Worm (Caenorhabditis elegans) whole organism, L3 larva: ENCODE measurements around the gene C50B6.9.

ENCODE experiments used
- ceh-28 ChIP-seq: fragments of 150-350 bp; optimal IDR thresholded peaks from 2 replicates; lab custom pipeline; 2014; ENCODE audit warnings: missing biosample characterization, missing genetic modification reagents, missing genetic modification characterization
- ceh-82 ChIP-seq: fragments of 150-350 bp; optimal IDR thresholded peaks from 2 replicates; lab custom pipeline; 2014; ENCODE audit warnings: missing biosample characterization, missing genetic modification characterization
- ceh-9 ChIP-seq: sonication (generic microtip); optimal IDR thresholded peaks from 2 replicates; lab custom pipeline; 2018; ENCODE audit warnings: missing biosample characterization, missing genetic modification characterization
- egl-27 ChIP-seq: sonication (generic microtip); optimal IDR thresholded peaks from 4 replicates; lab custom pipeline; 2017; ENCODE audit warnings: missing biosample characterization, missing genetic modification reagents, missing genetic modification characterization
- fos-1 ChIP-seq: fragments of 150-350 bp; optimal IDR thresholded peaks from 2 replicates; lab custom pipeline; 2014; ENCODE audit warnings: missing biosample characterization, missing genetic modification characterization
- mdl-1 ChIP-seq: fragments of 150-350 bp; optimal IDR thresholded peaks from 2 replicates; lab custom pipeline; 2014; ENCODE audit warnings: missing biosample characterization, missing genetic modification characterization
- nhr-11 ChIP-seq: fragments of 150-350 bp; optimal IDR thresholded peaks from 2 replicates; lab custom pipeline; 2014; ENCODE audit warnings: missing biosample characterization, missing genetic modification characterization
- nhr-12 ChIP-seq: fragments of 150-350 bp; optimal IDR thresholded peaks from 2 replicates; lab custom pipeline; 2014; ENCODE audit warnings: missing biosample characterization, missing genetic modification characterization
- nhr-237 ChIP-seq: fragments of 150-350 bp; optimal IDR thresholded peaks from 2 replicates; lab custom pipeline; 2014; ENCODE audit warnings: missing biosample characterization, missing genetic modification characterization
- nhr-76 ChIP-seq: fragments of 150-350 bp; sonication (generic microtip); optimal IDR thresholded peaks from 5 replicates; lab custom pipeline; 2014; ENCODE audit warnings: missing biosample characterization, missing genetic modification characterization
- pha-4 ChIP-seq: fragments of 150-350 bp; optimal IDR thresholded peaks from 2 replicates; lab custom pipeline; 2014; ENCODE audit warnings: missing biosample characterization, missing genetic modification reagents, missing genetic modification characterization
- unc-39 ChIP-seq: sonication (generic microtip); optimal IDR thresholded peaks from 4 replicates; lab custom pipeline; 2017; ENCODE audit warnings: missing biosample characterization, missing genetic modification characterization
- zag-1 ChIP-seq: fragments of 150-350 bp; optimal IDR thresholded peaks from 2 replicates; lab custom pipeline; 2014; ENCODE audit warnings: missing biosample characterization, missing genetic modification characterization

DNA sequence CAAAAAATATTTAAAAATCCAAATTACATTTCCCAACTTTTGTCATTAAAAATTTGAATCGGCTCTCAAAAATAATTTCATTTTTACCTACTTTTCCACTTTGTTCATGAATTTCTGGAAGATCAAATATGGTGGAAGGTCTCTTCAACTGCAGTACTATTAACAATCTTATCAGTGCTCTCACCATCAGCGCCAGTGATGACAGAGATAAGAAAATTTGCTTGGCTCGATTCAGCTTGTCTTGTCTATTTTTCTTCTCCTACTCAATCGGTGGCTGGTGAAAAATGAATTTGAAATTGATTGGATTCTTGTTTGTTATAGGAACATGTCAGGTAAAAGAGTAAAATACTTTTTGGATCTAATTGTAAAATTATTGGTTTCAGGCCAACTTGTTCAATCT is 44.8 kb downstream of the C50B6.9 start, which contains the start of gene cpz-2:
- TF ChIP-seq pha-4 (tag; lab: Kevin White, UChicago) (no peak), ceh-28 (tag; lab: Kevin White, UChicago) (no peak), nhr-11 (tag; lab: Kevin White, UChicago) (no peak), ceh-82 (tag; lab: Kevin White, UChicago) (no peak), unc-39 (tag; lab: Kevin White, UChicago) (no peak), nhr-12 (no peak), zag-1 (tag; lab: Kevin White, UChicago) (no peak), nhr-237 (tag; lab: Kevin White, UChicago) (no peak), ceh-9 (tag; lab: Kevin White, UChicago) (no peak), egl-27 (tag; lab: Kevin White, UChicago) (no peak), fos-1 (tag; lab: Kevin White, UChicago) (no peak), mdl-1 (tag; lab: Kevin White, UChicago) (no peak), nhr-76 (tag; lab: Kevin White, UChicago) (no peak)
